Fruit fly (Drosophila melanogaster): ENCODE data around the gene CG3847.

- TF ChIP-seq esg (GFP tag; conservative IDR thresholded peaks at IDR 0.05) = no peak
- no peak for TF ChIP-seq her (GFP tag; optimal IDR thresholded peaks at IDR 0.05)
Measured at dm6 chrX:6338738-6339614, 7.9 kb upstream of the CG3847 start.
